Worm (Caenorhabditis elegans): ENCODE data around the gene irld-36.

- TF ChIP-seq snpc-4 (tag; optimal IDR thresholded peaks at IDR 0.05) (no peak), ets-5 (GFP tag; IDR thresholded peaks at IDR 0.05) (no peak), nhr-77 (tag; optimal IDR thresholded peaks at IDR 0.05) (no peak)
These were observed 6.5 kb upstream of the irld-36 start for ce11 chrII:1672673-1673072.

All from whole organism, L1 larva.